Fruit fly (Drosophila melanogaster): ENCODE data around the gene CG7099.

Gene CG7099

dm6 chr2L:13399565-13399964, 12.2 kb downstream of the CG7099 start (continued):
- TF ChIP-seq dm (GFP tag; optimal IDR thresholded peaks at IDR 0.05) (no peak), Lpt (GFP tag; optimal IDR thresholded peaks at IDR 0.05) (no peak), dmrt99B (tag; optimal IDR thresholded peaks at IDR 0.05) (peak; percentile 11), sqz (GFP tag; optimal IDR thresholded peaks at IDR 0.05) (no peak), CG1603 (tag; optimal IDR thresholded peaks at IDR 0.05) (no peak), CG33557 (GFP tag; optimal IDR thresholded peaks at IDR 0.05) (no peak), shn (GFP tag; optimal IDR thresholded peaks at IDR 0.05) (no peak), wdn (GFP tag; IDR thresholded peaks at IDR 0.05) (no peak), CG17186 (GFP tag; optimal IDR thresholded peaks at IDR 0.05) (no peak), ssp (GFP tag; IDR thresholded peaks at IDR 0.05) (no peak), vfl (GFP tag; optimal IDR thresholded peaks at IDR 0.05) (no peak), pita (GFP tag; optimal IDR thresholded peaks at IDR 0.05) (no peak), HmgD (GFP tag; optimal IDR thresholded peaks at IDR 0.05) (no peak), CG32532 (GFP tag; IDR thresholded peaks at IDR 0.05) (no peak), Hmr (GFP tag; optimal IDR thresholded peaks at IDR 0.05) (no peak), CG7271 (tag; optimal IDR thresholded peaks at IDR 0.05) (no peak), gem (tag; optimal IDR thresholded peaks at IDR 0.05) (peak; percentile 43), CG13424 (tag; optimal IDR thresholded peaks at IDR 0.05) (no peak), tna (GFP tag; IDR thresholded peaks at IDR 0.05; ENCODE audit: partially characterized antibody) (no peak), CG8478 (optimal IDR thresholded peaks at IDR 0.05) (no peak), sima (GFP tag; optimal IDR thresholded peaks at IDR 0.05) (no peak), dysf (GFP tag; IDR thresholded peaks at IDR 0.05) (no peak), ems (GFP tag; optimal IDR thresholded peaks at IDR 0.05) (no peak), tap (tag; optimal IDR thresholded peaks at IDR 0.05) (no peak), wor (GFP tag; IDR thresholded peaks at IDR 0.05) (no peak), Mrtf (GFP tag; IDR thresholded peaks at IDR 0.05) (no peak), Xbp1 (GFP tag; optimal IDR thresholded peaks at IDR 0.05) (no peak), ap (GFP tag; IDR thresholded peaks at IDR 0.05) (no peak), CG15269 (tag; optimal IDR thresholded peaks at IDR 0.05) (peak; percentile 18), CG6683 (GFP tag; optimal IDR thresholded peaks at IDR 0.05) (no peak), Dip3 (GFP tag; optimal IDR thresholded peaks at IDR 0.05) (no peak), onecut (GFP tag; IDR thresholded peaks at IDR 0.05) (no peak), CG12391 (tag; optimal IDR thresholded peaks at IDR 0.05) (peak; percentile 2), BtbVII (GFP tag; optimal IDR thresholded peaks at IDR 0.05) (no peak), Rfx (GFP tag; IDR thresholded peaks at IDR 0.05) (0 out of 2 replicates have a peak, but pooled peaks have one; percentile 12), peb (GFP tag; IDR thresholded peaks at IDR 0.05) (no peak), CG5245 (GFP tag; optimal IDR thresholded peaks at IDR 0.05) (no peak), nerfin-2 (GFP tag; IDR thresholded peaks at IDR 0.05; ENCODE audit: partially characterized antibody) (no peak), CG14050 (GFP tag; IDR thresholded peaks at IDR 0.05) (no peak), CG13123 (GFP tag; optimal IDR thresholded peaks at IDR 0.05) (no peak), Meics (GFP tag; optimal IDR thresholded peaks at IDR 0.05) (peak; percentile 3), CG1792 (GFP tag; optimal IDR thresholded peaks at IDR 0.05) (no peak), Tbp (GFP tag; optimal IDR thresholded peaks at IDR 0.05) (no peak), CG8089 (GFP tag; optimal IDR thresholded peaks at IDR 0.05) (no peak), CG10366 (GFP tag; IDR thresholded peaks at IDR 0.05) (no peak), CG33213 (GFP tag; optimal IDR thresholded peaks at IDR 0.05) (no peak), prd (optimal IDR thresholded peaks at IDR 0.05) (no peak), prd (GFP tag; IDR thresholded peaks at IDR 0.05) (no peak), psq (GFP tag; optimal IDR thresholded peaks at IDR 0.05) (no peak), CG10462 (GFP tag; optimal IDR thresholded peaks at IDR 0.05) (no peak), Med (GFP tag) (peak; percentile 69), fru (optimal IDR thresholded peaks at IDR 0.05) (no peak), lola (GFP tag; optimal IDR thresholded peaks at IDR 0.05) (no peak), ftz-f1 (GFP tag; optimal IDR thresholded peaks at IDR 0.05) (no peak)

Measured in whole organism, embryonic.